Worm (Caenorhabditis elegans): Measurements from ENCODE around the gene fbxb-98.

DNA sequence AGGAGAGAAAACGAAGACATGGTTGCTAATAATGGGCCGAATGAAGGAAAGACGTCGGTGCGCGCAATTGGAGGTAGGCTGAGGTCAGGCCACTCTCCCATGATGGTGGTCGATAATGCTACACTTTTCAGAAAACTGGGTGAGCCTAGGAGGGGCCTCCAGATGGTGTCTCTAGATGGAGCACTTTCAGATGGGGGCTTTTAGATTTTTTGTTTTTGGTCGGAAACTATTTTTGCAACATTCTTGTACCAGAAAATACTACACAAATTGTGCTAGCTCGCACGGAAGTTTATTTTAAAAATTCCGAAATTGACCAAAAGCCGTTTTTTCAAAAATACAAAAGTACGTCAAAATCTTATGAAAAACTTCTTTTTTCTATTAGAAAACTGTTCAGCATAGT is 44.1 kb upstream of the fbxb-98 start, which contains the start of gene fbxb-10:
- no peak for TF ChIP-seq R02D3.7 (tag; optimal IDR thresholded peaks at IDR 0.05)
- no peak for TF ChIP-seq unc-55 (GFP tag; optimal IDR thresholded peaks at IDR 0.05)
- TF ChIP-seq unc-62 (GFP tag; optimal IDR thresholded peaks at IDR 0.05), result no peak
